Fruit fly (Drosophila melanogaster) whole organism, embryonic: ENCODE data around the gene CG43230.

Source experiments
- Abd-B ChIP-seq: fragments of 200-800 bp; sonication (Bioruptor generic); optimal IDR thresholded peaks from 2 replicates; lab custom pipeline; 2018; ENCODE audit warnings: missing biosample characterization, mild to moderate bottlenecking, missing genetic modification characterization, moderate library complexity
- CG10147 ChIP-seq: fragments of 200-800 bp; sonication (Bioruptor generic); optimal IDR thresholded peaks from 2 replicates; lab custom pipeline; 2019; ENCODE audit warnings: missing biosample characterization, mild to moderate bottlenecking, missing genetic modification characterization, moderate library complexity
- CG10959 ChIP-seq: fragments of 200-800 bp; sonication (Bioruptor generic); IDR thresholded peaks from 2 replicates; pipeline ENCODE4 v1.3.6; 2022; ENCODE audit warnings: missing biosample characterization, missing genetic modification characterization
- CG11456 ChIP-seq: fragments of 200-800 bp; sonication (Bioruptor generic); IDR thresholded peaks from 3 replicates; pipeline ENCODE4 v1.3.6; 2022; ENCODE audit warnings: missing biosample characterization, missing genetic modification characterization
- CG13123 ChIP-seq: fragments of 200-800 bp; sonication (Bioruptor generic); optimal IDR thresholded peaks from 2 replicates; lab custom pipeline; 2016; ENCODE audit warnings: missing biosample characterization, missing genetic modification characterization
- CG13287 ChIP-seq: fragments of 200-800 bp; sonication (Bioruptor generic); IDR thresholded peaks from 2 replicates; pipeline ENCODE4 v1.3.6; 2022; ENCODE audit warnings: missing biosample characterization, missing genetic modification characterization; ENCODE audit not compliant: partially characterized antibody
- CG14050 ChIP-seq: fragments of 200-800 bp; sonication (Bioruptor generic); IDR thresholded peaks from 3 replicates; pipeline ENCODE4 v1.3.6; 2022; ENCODE audit warnings: missing biosample characterization, missing genetic modification characterization
- CG14441 ChIP-seq: fragments of 200-800 bp; sonication (Bioruptor generic); IDR thresholded peaks from 2 replicates; pipeline ENCODE4 v1.3.6; 2022; ENCODE audit warnings: missing biosample characterization, missing genetic modification characterization
- CG14860 ChIP-seq: fragments of 200-800 bp; sonication (Bioruptor generic); IDR thresholded peaks from 3 replicates; pipeline ENCODE4 v1.3.6; 2022; ENCODE audit warnings: missing biosample characterization, missing genetic modification characterization; ENCODE audit not compliant: partially characterized antibody
- CG17568 ChIP-seq: fragments of 200-800 bp; sonication (Bioruptor generic); optimal IDR thresholded peaks from 2 replicates; lab custom pipeline; 2018; ENCODE audit warnings: missing biosample characterization, mild to moderate bottlenecking, missing genetic modification characterization, moderate library complexity
- CG2120 ChIP-seq: fragments of 200-800 bp; sonication (Bioruptor generic); optimal IDR thresholded peaks from 3 replicates; lab custom pipeline; 2016; ENCODE audit warnings: missing biosample characterization, missing genetic modification characterization
- CG31388 ChIP-seq: fragments of 200-800 bp; sonication (Bioruptor generic); optimal IDR thresholded peaks from 2 replicates; lab custom pipeline; 2016; ENCODE audit warnings: missing biosample characterization, missing genetic modification characterization
- CG32772 ChIP-seq: fragments of 200-800 bp; sonication (Bioruptor generic); IDR thresholded peaks from 2 replicates; pipeline ENCODE4 v1.3.6; 2022; ENCODE audit warnings: missing biosample characterization, missing genetic modification characterization
- CG3281 ChIP-seq: fragments of 200-800 bp; sonication (Bioruptor generic); optimal IDR thresholded peaks from 3 replicates; lab custom pipeline; 2017; ENCODE audit warnings: missing biosample characterization, mild to moderate bottlenecking, missing genetic modification characterization
- CG3847 ChIP-seq: fragments of 200-800 bp; sonication (Bioruptor generic); IDR thresholded peaks from 2 replicates; pipeline ENCODE4 v1.3.6; 2022; ENCODE audit warnings: missing biosample characterization, missing genetic modification characterization
- CG43689 ChIP-seq: fragments of 200-800 bp; sonication (Bioruptor generic); IDR thresholded peaks from 2 replicates; pipeline ENCODE4 v1.3.6; 2022; ENCODE audit warnings: missing biosample characterization, missing genetic modification characterization
- CG6813 ChIP-seq: fragments of 200-800 bp; sonication (Bioruptor generic); optimal IDR thresholded peaks from 2 replicates; lab custom pipeline; 2017; ENCODE audit warnings: missing biosample characterization, missing genetic modification characterization, mild to moderate bottlenecking, moderate library complexity, missing genetic modification reagents
- CG7357 ChIP-seq: fragments of 200-800 bp; sonication (Bioruptor generic); IDR thresholded peaks from 3 replicates; pipeline ENCODE4 v1.3.6; 2022; ENCODE audit warnings: missing biosample characterization, missing genetic modification characterization
- CG8944 ChIP-seq: fragments of 200-800 bp; sonication (Bioruptor generic); optimal IDR thresholded peaks from 3 replicates; lab custom pipeline; 2016; ENCODE audit warnings: missing biosample characterization, missing genetic modification characterization
- CHES-1-like ChIP-seq: fragments of 200-800 bp; sonication (Bioruptor generic); optimal IDR thresholded peaks from 2 replicates; lab custom pipeline; 2016; ENCODE audit warnings: missing biosample characterization, missing genetic modification characterization
- Dref ChIP-seq: fragments of 200-800 bp; sonication (Bioruptor generic); IDR thresholded peaks from 2 replicates; pipeline ENCODE4 v1.3.6; 2022; ENCODE audit warnings: missing biosample characterization, missing genetic modification characterization
- Hr78 ChIP-seq, 2 experiments: fragments of 200-800 bp in 1 of 2; fragments of >200 bp in 1 of 2; sonication (Bioruptor generic) in 1 of 2; optimal IDR thresholded peaks; 2 replicates each; lab custom pipeline; 2017 to 2019; ENCODE audit warnings: missing biosample characterization in 2 of 2, missing genetic modification characterization in 2 of 2, mild to moderate bottlenecking in 1 of 2, moderate library complexity in 1 of 2
- Neu2 ChIP-seq: fragments of 200-800 bp; sonication (Bioruptor generic); optimal IDR thresholded peaks from 3 replicates; lab custom pipeline; 2016; ENCODE audit warnings: missing biosample characterization, missing genetic modification characterization, borderline replicate concordance
- Nf-YB ChIP-seq: fragments of 200-800 bp; sonication (Bioruptor generic); optimal IDR thresholded peaks from 3 replicates; lab custom pipeline; 2019; ENCODE audit warnings: missing biosample characterization, mild to moderate bottlenecking, missing genetic modification characterization, moderate library complexity
- Rfx ChIP-seq: fragments of 200-800 bp; sonication (Bioruptor generic); IDR thresholded peaks from 2 replicates; pipeline ENCODE4 v1.3.6; 2022; ENCODE audit warnings: missing biosample characterization, missing genetic modification characterization
- Vsx1 ChIP-seq: fragments of 200-800 bp; sonication (Bioruptor generic); optimal IDR thresholded peaks from 2 replicates; lab custom pipeline; 2017; ENCODE audit warnings: missing biosample characterization, mild to moderate bottlenecking, missing genetic modification characterization, missing genetic modification reagents
- amos ChIP-seq: fragments of 200-800 bp; sonication (Bioruptor generic); IDR thresholded peaks from 2 replicates; pipeline ENCODE4 v1.3.6; 2022; ENCODE audit warnings: missing biosample characterization, missing genetic modification characterization; ENCODE audit not compliant: partially characterized antibody
- ap ChIP-seq: fragments of 200-800 bp; sonication (Bioruptor generic); IDR thresholded peaks from 2 replicates; pipeline ENCODE4 v1.3.6; 2022; ENCODE audit warnings: missing biosample characterization, missing genetic modification characterization
- br ChIP-seq: fragments of >200 bp; optimal IDR thresholded peaks from 2 replicates; lab custom pipeline; 2017
- cad ChIP-seq: fragments of >200 bp; optimal IDR thresholded peaks from 2 replicates; lab custom pipeline; 2017; ENCODE audit warnings: missing biosample characterization, missing genetic modification characterization
- cato ChIP-seq: fragments of 200-800 bp; sonication (Bioruptor generic); optimal IDR thresholded peaks from 2 replicates; lab custom pipeline; 2016; ENCODE audit warnings: missing biosample characterization, missing genetic modification characterization, borderline replicate concordance
- ftz-f1 ChIP-seq: fragments of 200-800 bp; sonication (Bioruptor generic); optimal IDR thresholded peaks from 2 replicates; lab custom pipeline; 2016; ENCODE audit warnings: missing biosample characterization, missing genetic modification characterization
- gro ChIP-seq: fragments of 200-800 bp; sonication (Bioruptor generic); optimal IDR thresholded peaks from 2 replicates; lab custom pipeline; 2016; ENCODE audit warnings: missing biosample characterization, missing genetic modification characterization
- gsb ChIP-seq: fragments of 200-800 bp; sonication (Bioruptor generic); IDR thresholded peaks from 2 replicates; pipeline ENCODE4 v1.3.6; 2022; ENCODE audit warnings: missing biosample characterization, missing genetic modification characterization
- her ChIP-seq: fragments of 200-800 bp; sonication (Bioruptor generic); optimal IDR thresholded peaks from 2 replicates; lab custom pipeline; 2016; ENCODE audit warnings: missing biosample characterization, missing genetic modification characterization
- hth ChIP-seq: fragments of >200 bp; optimal IDR thresholded peaks from 2 replicates; lab custom pipeline; 2017; ENCODE audit warnings: inconsistent platforms
- lola ChIP-seq, 3 experiments: fragments of >200 bp in 2 of 3; fragments of 200-800 bp in 1 of 3; sonication (Bioruptor generic) in 1 of 3; optimal IDR thresholded peaks; 2 replicates each; lab custom pipeline; 2017 to 2019; ENCODE audit warnings: missing biosample characterization in 3 of 3, missing genetic modification characterization in 3 of 3, mild to moderate bottlenecking in 1 of 3, moderate library complexity in 1 of 3
- luna ChIP-seq: fragments of 200-800 bp; sonication (Bioruptor generic); optimal IDR thresholded peaks from 2 replicates; lab custom pipeline; 2016; ENCODE audit warnings: missing biosample characterization, missing genetic modification characterization
- nerfin-2 ChIP-seq: fragments of 200-800 bp; sonication (Bioruptor generic); IDR thresholded peaks from 2 replicates; pipeline ENCODE4 v1.3.6; 2022; ENCODE audit warnings: missing biosample characterization, missing genetic modification characterization; ENCODE audit not compliant: partially characterized antibody
- nmo ChIP-seq: fragments of 200-800 bp; sonication (Bioruptor generic); optimal IDR thresholded peaks from 2 replicates; lab custom pipeline; 2018; ENCODE audit warnings: missing biosample characterization, mild to moderate bottlenecking, missing genetic modification characterization, moderate library complexity
- pb ChIP-seq: fragments of 200-800 bp; sonication (Bioruptor generic); optimal IDR thresholded peaks from 3 replicates; lab custom pipeline; 2016; ENCODE audit warnings: missing biosample characterization, missing genetic modification characterization
- prd ChIP-seq, 3 experiments: fragments of >200 bp in 2 of 3; fragments of 200-800 bp in 1 of 3; sonication (Bioruptor generic) in 1 of 3; optimal IDR thresholded peaks in 2 of 3; IDR thresholded peaks in 1 of 3; 2 replicates in 2 of 3; 3 replicates in 1 of 3; pipeline versions ENCODE4 v1.3.6 to Lab custom; 2017 to 2022; ENCODE audit warnings: missing biosample characterization in 1 of 3, missing genetic modification characterization in 1 of 3
- run ChIP-seq: fragments of 200-800 bp; sonication (Bioruptor generic); optimal IDR thresholded peaks from 3 replicates; lab custom pipeline; 2018; ENCODE audit warnings: missing biosample characterization, mild to moderate bottlenecking, missing genetic modification characterization
- sens ChIP-seq: fragments of 200-800 bp; sonication (Bioruptor generic); peaks from one replicate; lab custom pipeline; 2016; ENCODE audit warnings: missing biosample characterization, missing genetic modification characterization
- stc ChIP-seq: fragments of 200-800 bp; sonication (Bioruptor generic); IDR thresholded peaks from 2 replicates; pipeline ENCODE4 v1.3.6; 2022; ENCODE audit warnings: missing biosample characterization, missing genetic modification characterization
- unpg ChIP-seq: fragments of 200-800 bp; sonication (Bioruptor generic); optimal IDR thresholded peaks from 3 replicates; lab custom pipeline; 2018; ENCODE audit warnings: missing biosample characterization, mild to moderate bottlenecking, missing genetic modification characterization, moderate library complexity
- wek ChIP-seq: fragments of 200-800 bp; sonication (Bioruptor generic); optimal IDR thresholded peaks from 3 replicates; lab custom pipeline; 2018; ENCODE audit warnings: missing biosample characterization, mild to moderate bottlenecking, missing genetic modification characterization, moderate library complexity
- yki ChIP-seq: fragments of >200 bp; optimal IDR thresholded peaks from 3 replicates; lab custom pipeline; 2018
- zfh1 ChIP-seq: fragments of 200-800 bp; sonication (Bioruptor generic); IDR thresholded peaks from 3 replicates; pipeline ENCODE4 v1.3.6; 2022; ENCODE audit warnings: missing biosample characterization, missing genetic modification characterization

Gene CG43230

dm6 chr2L:15248163-15249005, 33.4 kb downstream of the CG43230 start, which contains the start of gene dao (continued):
- TF ChIP-seq gro (GFP tag; lab: Kevin White, UChicago): no peak
- no peak for TF ChIP-seq br (lab: Kevin White, UChicago)
- peak; percentile 59; the same call in 1 of the 2 replicates for TF ChIP-seq nerfin-2
- no peak for TF ChIP-seq ap (GFP tag; lab: Robert Waterston, UW)
- 0 out of 2 replicates have a peak, but pooled peaks have one; percentile 6 for TF ChIP-seq gsb (GFP tag; lab: Robert Waterston, UW)
- no peak for TF ChIP-seq Neu2 (GFP tag; lab: Kevin White, UChicago)
- TF ChIP-seq wek (GFP tag; lab: Kevin White, UChicago): no peak
- TF ChIP-seq CG17568 (GFP tag; lab: Kevin White, UChicago): no peak
- TF ChIP-seq Vsx1: no peak
- TF ChIP-seq nmo (GFP tag; lab: Kevin White, UChicago): peak; percentile 72
- TF ChIP-seq zfh1 (GFP tag; lab: Robert Waterston, UW): peak; percentile 55
- TF ChIP-seq her (GFP tag; lab: Kevin White, UChicago): no peak
- TF ChIP-seq CG10959: 0 out of 2 replicates have a peak, but pooled peaks have one; percentile 5
- TF ChIP-seq CG7357 (GFP tag; lab: Robert Waterston, UW): no peak
- TF ChIP-seq CG13287 (GFP tag; lab: Robert Waterston, UW): peak; percentile 82
- peak in 1 of 3 experiments; percentile 52 for TF ChIP-seq lola (GFP tag; optimal IDR thresholded peaks at IDR 0.05; lab: Kevin White, UChicago)
- TF ChIP-seq unpg (GFP tag; lab: Kevin White, UChicago): peak; percentile 32
- no peak for TF ChIP-seq prd (optimal IDR thresholded peaks at IDR 0.05; lab: Kevin White, UChicago)
- TF ChIP-seq prd (GFP tag; IDR thresholded peaks at IDR 0.05; lab: Robert Waterston, UW): peak; percentile 70; the same call in 2 of the 3 replicates
- peak; percentile 70 for TF ChIP-seq CG2120 (GFP tag; lab: Kevin White, UChicago)
- TF ChIP-seq Nf-YB (GFP tag; lab: Kevin White, UChicago): no peak
- peak; percentile 45 for TF ChIP-seq Abd-B (GFP tag; lab: Kevin White, UChicago)
- TF ChIP-seq ftz-f1 (GFP tag; lab: Kevin White, UChicago): no peak
- peak; percentile 66; the same call in 1 of the 2 replicates for TF ChIP-seq CG32772 (GFP tag; lab: Robert Waterston, UW)
- TF ChIP-seq stc (GFP tag; lab: Robert Waterston, UW): no peak
- TF ChIP-seq Rfx (GFP tag; lab: Robert Waterston, UW): peak; percentile 78
- TF ChIP-seq CG14441 (GFP tag; lab: Robert Waterston, UW): peak; percentile 56; the same call in 1 of the 2 replicates
- peak; percentile 78 for TF ChIP-seq amos (GFP tag; lab: Robert Waterston, UW)
- peak; percentile 6; the same call in 1 of the 2 replicates for TF ChIP-seq CG3847
- TF ChIP-seq CG14860 (GFP tag; lab: Robert Waterston, UW): peak; percentile 70
- TF ChIP-seq cad (GFP tag; lab: Kevin White, UChicago): no peak
- no peak for TF ChIP-seq yki (lab: Kevin White, UChicago)
- peak; percentile 18 for TF ChIP-seq CG13123 (GFP tag; lab: Kevin White, UChicago)
- no peak for TF ChIP-seq CG43689 (GFP tag; lab: Robert Waterston, UW)
- no peak for TF ChIP-seq CHES-1-like
- TF ChIP-seq CG6813 (GFP tag; lab: Kevin White, UChicago): no peak
- TF ChIP-seq hth (lab: Kevin White, UChicago): no peak
- TF ChIP-seq CG31388: peak; percentile 27
- TF ChIP-seq sens (GFP tag; lab: Kevin White, UChicago): peak; percentile 84
- TF ChIP-seq cato (GFP tag; lab: Kevin White, UChicago): peak; percentile 34
- no peak for TF ChIP-seq CG14050 (GFP tag; lab: Robert Waterston, UW)
- TF ChIP-seq luna (GFP tag; lab: Kevin White, UChicago): no peak
- TF ChIP-seq CG10147 (GFP tag; lab: Kevin White, UChicago): no peak
- TF ChIP-seq pb (GFP tag; lab: Kevin White, UChicago): no peak
- TF ChIP-seq Dref (GFP tag; lab: Robert Waterston, UW): 0 out of 2 replicates have a peak, but pooled peaks have one; percentile 37
- peak; percentile 36 for TF ChIP-seq CG8944 (GFP tag; lab: Kevin White, UChicago)
- TF ChIP-seq CG11456 (GFP tag; lab: Robert Waterston, UW): peak; percentile 70
- no peak for TF ChIP-seq Hr78 (GFP tag; optimal IDR thresholded peaks at IDR 0.05; lab: Kevin White, UChicago)
- no peak for TF ChIP-seq run (tag; lab: Kevin White, UChicago)
- TF ChIP-seq CG3281 (GFP tag; lab: Kevin White, UChicago): no peak
